Worm (Caenorhabditis elegans): ENCODE data around the gene R07H5.11.
A peak's percentile ranks its signal among the peaks of the same experiment; 100 is the strongest.

R07H5.11 gene

ce11 chrIV:11189411-11189810 lies 13.2 kb upstream of the R07H5.11 start, which contains the start of gene fbxb-79:
fbxb-79 (minus strand) TSS chrIV:11189511.
- no peak for TF ChIP-seq rnt-1 (tag; optimal IDR thresholded peaks at IDR 0.05)
- TF ChIP-seq lin-11 (tag; optimal IDR thresholded peaks at IDR 0.05), result no peak
- no peak for TF ChIP-seq pag-3 (tag; optimal IDR thresholded peaks at IDR 0.05; ENCODE audit: borderline replicate concordance)
- TF ChIP-seq hlh-30 (tag; optimal IDR thresholded peaks at IDR 0.05; ENCODE audit: insufficient read depth), result no peak
- no peak for TF ChIP-seq dmd-4 (tag; optimal IDR thresholded peaks at IDR 0.05; ENCODE audit: borderline replicate concordance)

- peak; percentile 22; the same call in 1 of the 2 replicates for TF ChIP-seq sox-2 (GFP tag; IDR thresholded peaks at IDR 0.05)
Measured at ce11 chrIV:11196866-11197265, 5.7 kb upstream of the R07H5.11 start.

- peak; percentile 12 for TF ChIP-seq ceh-31 (tag; optimal IDR thresholded peaks at IDR 0.05)
Measured at ce11 chrIV:11198983-11199382, 3.6 kb upstream of the R07H5.11 start, which contains the start of gene R07H5.16. R07H5.16 (plus strand) TSS chrIV:11199330.

ce11 chrIV:11207186-11207585 lies 4.6 kb downstream of the R07H5.11 start, which contains the start of gene R07H5.9:
R07H5.9 (plus strand) TSS chrIV:11207486.
- no peak for TF ChIP-seq lim-6 (tag; optimal IDR thresholded peaks at IDR 0.05)
- TF ChIP-seq mec-3 (tag; optimal IDR thresholded peaks at IDR 0.05; ENCODE audit: borderline replicate concordance), result no peak
- TF ChIP-seq nhr-232 (tag; optimal IDR thresholded peaks at IDR 0.05), result no peak
- TF ChIP-seq ceh-45 (GFP tag; IDR thresholded peaks at IDR 0.05), result no peak
- no peak for TF ChIP-seq ama-1 (optimal IDR thresholded peaks at IDR 0.05)
- no peak for TF ChIP-seq pros-1 (tag; optimal IDR thresholded peaks at IDR 0.05)
- no peak for TF ChIP-seq ahr-1 (tag; optimal IDR thresholded peaks at IDR 0.05)
- no peak for TF ChIP-seq dmd-4 (tag; optimal IDR thresholded peaks at IDR 0.05; ENCODE audit: borderline replicate concordance)
- TF ChIP-seq syd-9 (tag; optimal IDR thresholded peaks at IDR 0.05), result no peak
- TF ChIP-seq ref-2 (tag; optimal IDR thresholded peaks at IDR 0.05), result no peak
- no peak for TF ChIP-seq odd-2 (tag; optimal IDR thresholded peaks at IDR 0.05)
- TF ChIP-seq ets-4 (tag; optimal IDR thresholded peaks at IDR 0.05), result no peak
- no peak for TF ChIP-seq eyg-1 (tag; optimal IDR thresholded peaks at IDR 0.05)
- no peak for TF ChIP-seq ceh-18 (tag; optimal IDR thresholded peaks at IDR 0.05)
- no peak for TF ChIP-seq C08G9.2 (tag; optimal IDR thresholded peaks at IDR 0.05)
- no peak for TF ChIP-seq pag-3 (tag; optimal IDR thresholded peaks at IDR 0.05; ENCODE audit: borderline replicate concordance)
- TF ChIP-seq elt-4 (tag; optimal IDR thresholded peaks at IDR 0.05), result no peak
- TF ChIP-seq zip-5 (tag; optimal IDR thresholded peaks at IDR 0.05), result no peak
- no peak for TF ChIP-seq lin-11 (tag; optimal IDR thresholded peaks at IDR 0.05)

- TF ChIP-seq tbx-2 (tag; optimal IDR thresholded peaks at IDR 0.05) (no peak), ttx-3 (tag; optimal IDR thresholded peaks at IDR 0.05) (no peak), ztf-16 (tag; optimal IDR thresholded peaks at IDR 0.05) (no peak), ceh-22 (tag; optimal IDR thresholded peaks at IDR 0.05) (no peak), pag-3 (tag; optimal IDR thresholded peaks at IDR 0.05; ENCODE audit: borderline replicate concordance) (no peak), C38D4.7 (GFP tag; optimal IDR thresholded peaks at IDR 0.05) (no peak), nfya-1 (tag; optimal IDR thresholded peaks at IDR 0.05) (no peak), ets-4 (tag; optimal IDR thresholded peaks at IDR 0.05) (no peak), elt-4 (tag; optimal IDR thresholded peaks at IDR 0.05) (no peak), T23F11.4 (GFP tag; optimal IDR thresholded peaks at IDR 0.05) (no peak), unc-3 (GFP tag; conservative IDR thresholded peaks at IDR 0.05) (no peak), unc-3 (tag; optimal IDR thresholded peaks at IDR 0.05) (no peak), C08G9.2 (tag; optimal IDR thresholded peaks at IDR 0.05) (no peak), elt-2 (tag; optimal IDR thresholded peaks at IDR 0.05) (no peak)
Measured at ce11 chrIV:11210781-11211256, 8.3 kb downstream of the R07H5.11 start, which contains the start of gene adk-1. adk-1 (minus strand) TSS chrIV:11210831.

All from whole organism, late embryonic.